Worm (Caenorhabditis elegans): ENCODE results near the gene rol-6.

- TF ChIP-seq pes-1 (GFP tag; IDR thresholded peaks at IDR 0.05) (no peak), ama-1 (optimal IDR thresholded peaks at IDR 0.05) (no peak), tbx-11 (GFP tag; IDR thresholded peaks at IDR 0.05) (no peak), aly-1 (tag; optimal IDR thresholded peaks at IDR 0.05) (no peak), tra-4 (tag; optimal IDR thresholded peaks at IDR 0.05) (no peak), flt-1 (GFP tag; IDR thresholded peaks at IDR 0.05) (no peak), tbx-37 (GFP tag; conservative IDR thresholded peaks at IDR 0.05) (no peak), B0310.2 (tag; optimal IDR thresholded peaks at IDR 0.05) (no peak), sea-1 (GFP tag; conservative IDR thresholded peaks at IDR 0.05) (no peak), ets-7 (tag; optimal IDR thresholded peaks at IDR 0.05) (no peak), F13C5.2 (tag; optimal IDR thresholded peaks at IDR 0.05) (no peak), scrt-1 (GFP tag; IDR thresholded peaks at IDR 0.05) (no peak), hnd-1 (tag; optimal IDR thresholded peaks at IDR 0.05) (no peak), ceh-13 (GFP tag; optimal IDR thresholded peaks at IDR 0.05) (no peak)
Measured at ce11 chrII:8703729-8704128, 29.1 kb upstream of the rol-6 start, which contains the start of gene ceh-7.

Data from whole organism, early embryonic.